Worm (Caenorhabditis elegans) whole organism, L4/young adult: ENCODE results near the gene C03G6.6.

Source experiments
- W03F9.2 ChIP-seq: fragments of 150-350 bp; optimal IDR thresholded peaks from 2 replicates; lab custom pipeline; 2014; ENCODE audit warnings: missing biosample characterization, missing genetic modification characterization
- dao-5 ChIP-seq: sonication (generic microtip); optimal IDR thresholded peaks from 2 replicates; lab custom pipeline; 2016; ENCODE audit warnings: missing genotype, missing genetic modification characterization, moderate library complexity, missing compliant biosample characterization
- him-1 ChIP-seq: sonication (generic microtip); optimal IDR thresholded peaks from 2 replicates; lab custom pipeline; 2016; ENCODE audit warnings: missing genotype, missing genetic modification reagents, missing genetic modification characterization, missing compliant biosample characterization

DNA sequence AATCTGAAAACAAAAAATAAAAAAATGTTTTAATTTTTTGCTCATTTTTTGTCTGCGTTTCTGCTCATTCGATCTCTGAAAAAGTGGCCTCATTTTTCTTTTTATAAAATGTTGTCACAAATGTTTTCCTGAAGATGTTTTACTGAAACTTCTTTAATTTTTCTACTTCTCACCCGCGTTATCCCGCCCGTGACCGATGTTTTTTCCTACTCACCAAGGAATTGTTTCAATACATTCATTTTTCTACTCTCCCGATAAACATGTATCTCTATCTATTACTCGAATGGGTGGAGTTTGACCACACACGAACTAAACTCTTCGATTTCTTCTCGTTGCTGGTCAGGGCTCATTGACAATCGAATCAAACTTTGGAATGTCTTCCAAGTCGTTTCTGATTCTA, 26.4 kb upstream of the C03G6.6 start, which contains the start of gene F10G2.2:
- TF ChIP-seq him-1 (tag; lab: Kevin White, UChicago) (no peak), W03F9.2 (tag; lab: Kevin White, UChicago) (no peak), dao-5 (tag; lab: Kevin White, UChicago) (no peak)
